Worm (Caenorhabditis elegans) whole organism, L2 larva: Measurements from ENCODE around the gene B0393.7.
"Not testable (repeated sequence)": the region's sequence is repeated elsewhere in the genome, so short reads cannot be mapped to it uniquely, and the experiment has no call there.

Experiments used
- C34F6.9 ChIP-seq: fragments of 150-350 bp; optimal IDR thresholded peaks from 2 replicates; lab custom pipeline; 2014; ENCODE audit warnings: missing biosample characterization, missing genetic modification characterization
- F13H6.1 ChIP-seq: sonication (generic microtip); optimal IDR thresholded peaks from 2 replicates; lab custom pipeline; 2016; ENCODE audit warnings: missing genetic modification characterization, missing compliant biosample characterization
- R02D3.7 ChIP-seq: fragments of 150-350 bp; optimal IDR thresholded peaks from 2 replicates; lab custom pipeline; 2014; ENCODE audit warnings: missing biosample characterization, missing genetic modification characterization
- Y55F3AM.14 ChIP-seq: fragments of 200-800 bp; sonication (Bioruptor generic); optimal IDR thresholded peaks from 2 replicates; lab custom pipeline; 2018; ENCODE audit warnings: mild to moderate bottlenecking, missing genetic modification characterization, missing compliant biosample characterization
- ZK546.5 ChIP-seq: sonication (generic microtip); optimal IDR thresholded peaks from 2 replicates; lab custom pipeline; 2017; ENCODE audit warnings: missing biosample characterization, missing genetic modification characterization
- alr-1 ChIP-seq: fragments of 150-350 bp; optimal IDR thresholded peaks from 2 replicates; lab custom pipeline; 2014; ENCODE audit warnings: missing biosample characterization, missing genetic modification characterization
- ama-1 ChIP-seq: fragments of 150-350 bp; optimal IDR thresholded peaks from 2 replicates; lab custom pipeline; 2018; ENCODE audit warnings: inconsistent platforms
- ceh-82 ChIP-seq: fragments of 150-350 bp; optimal IDR thresholded peaks from 2 replicates; lab custom pipeline; 2014; ENCODE audit warnings: missing biosample characterization, missing genetic modification characterization
- crh-2 ChIP-seq: sonication (generic microtip); optimal IDR thresholded peaks from 2 replicates; lab custom pipeline; 2017; ENCODE audit warnings: missing biosample characterization, missing genetic modification characterization
- egl-27 ChIP-seq: sonication (generic microtip); optimal IDR thresholded peaks from 3 replicates; lab custom pipeline; 2017; ENCODE audit warnings: missing biosample characterization, missing genetic modification reagents, missing genetic modification characterization
- elt-1 ChIP-seq: fragments of 150-350 bp; optimal IDR thresholded peaks from 2 replicates; lab custom pipeline; 2014; ENCODE audit warnings: missing biosample characterization, missing genetic modification characterization
- elt-3 ChIP-seq: sonication (generic microtip); optimal IDR thresholded peaks from 2 replicates; lab custom pipeline; 2017; ENCODE audit warnings: missing biosample characterization, missing genetic modification characterization
- fos-1 ChIP-seq: fragments of 150-350 bp; optimal IDR thresholded peaks from 2 replicates; lab custom pipeline; 2014; ENCODE audit warnings: missing biosample characterization, missing genetic modification characterization
- lin-13 ChIP-seq: fragments of 150-350 bp; optimal IDR thresholded peaks from 2 replicates; lab custom pipeline; 2014; ENCODE audit warnings: missing biosample characterization, missing genetic modification reagents, missing genetic modification characterization
- lin-39 ChIP-seq: fragments of 150-350 bp; optimal IDR thresholded peaks from 2 replicates; lab custom pipeline; 2014; ENCODE audit warnings: missing biosample characterization, missing genetic modification reagents, missing genetic modification characterization
- lsy-2 ChIP-seq, 2 experiments: fragments of 150-350 bp in 1 of 2; sonication (generic microtip) in 1 of 2; optimal IDR thresholded peaks; 2 replicates each; lab custom pipeline; 2014 to 2017; ENCODE audit warnings: missing biosample characterization in 2 of 2, missing genetic modification characterization in 2 of 2
- mab-5 ChIP-seq: fragments of 150-350 bp; optimal IDR thresholded peaks from 2 replicates; lab custom pipeline; 2014; ENCODE audit warnings: missing biosample characterization, missing genetic modification characterization
- mbf-1 ChIP-seq: sonication (generic microtip); optimal IDR thresholded peaks from 2 replicates; lab custom pipeline; 2017; ENCODE audit warnings: missing biosample characterization, missing genetic modification characterization
- mdl-1 ChIP-seq, 2 experiments: fragments of 150-350 bp in 1 of 2; sonication (generic microtip) in 1 of 2; optimal IDR thresholded peaks; 2 replicates each; lab custom pipeline; 2017; ENCODE audit warnings: missing biosample characterization in 2 of 2, missing genetic modification characterization in 2 of 2
- nhr-10 ChIP-seq: sonication (generic microtip); optimal IDR thresholded peaks from 2 replicates; lab custom pipeline; 2017; ENCODE audit warnings: missing biosample characterization, missing genetic modification characterization
- nhr-129 ChIP-seq: fragments of 150-350 bp; optimal IDR thresholded peaks from 2 replicates; lab custom pipeline; 2014; ENCODE audit warnings: missing biosample characterization, missing genetic modification characterization
- nhr-21 ChIP-seq: fragments of 150-350 bp; optimal IDR thresholded peaks from 2 replicates; lab custom pipeline; 2014; ENCODE audit warnings: missing biosample characterization, missing genetic modification characterization
- nhr-23 ChIP-seq: fragments of 150-350 bp; optimal IDR thresholded peaks from 2 replicates; lab custom pipeline; 2014; ENCODE audit warnings: missing biosample characterization, missing genetic modification reagents, missing genetic modification characterization
- nhr-237 ChIP-seq: fragments of 150-350 bp; optimal IDR thresholded peaks from 2 replicates; lab custom pipeline; 2014; ENCODE audit warnings: missing biosample characterization, missing genetic modification characterization
- nhr-25 ChIP-seq: fragments of 150-350 bp; sonication (generic microtip); optimal IDR thresholded peaks from 3 replicates; lab custom pipeline; 2014; ENCODE audit warnings: missing biosample characterization, missing genetic modification characterization
- nhr-6 ChIP-seq: fragments of 150-350 bp; optimal IDR thresholded peaks from 2 replicates; lab custom pipeline; 2014; ENCODE audit warnings: missing biosample characterization, missing genetic modification characterization
- peb-1 ChIP-seq: fragments of 150-350 bp; optimal IDR thresholded peaks from 2 replicates; lab custom pipeline; 2014; ENCODE audit warnings: missing biosample characterization, missing genetic modification characterization
- sem-4 ChIP-seq: fragments of 150-350 bp; optimal IDR thresholded peaks from 2 replicates; lab custom pipeline; 2014; ENCODE audit warnings: missing biosample characterization, missing genetic modification reagents, missing genetic modification characterization
- sma-3 ChIP-seq: sonication (generic microtip); optimal IDR thresholded peaks from 2 replicates; lab custom pipeline; 2016; ENCODE audit warnings: missing genetic modification reagents, missing genetic modification characterization, missing compliant biosample characterization
- sma-9 ChIP-seq, 2 experiments: fragments of 150-350 bp in 1 of 2; sonication (generic microtip) in 1 of 2; optimal IDR thresholded peaks; 2 replicates each; lab custom pipeline; 2014 to 2016; ENCODE audit warnings: missing genetic modification characterization in 2 of 2, mild to moderate bottlenecking in 1 of 2, missing biosample characterization in 1 of 2, missing compliant biosample characterization in 1 of 2, missing genetic modification reagents in 1 of 2, moderate library complexity in 1 of 2
- snpc-4 ChIP-seq: fragments of 150-350 bp; optimal IDR thresholded peaks from 2 replicates; lab custom pipeline; 2014; ENCODE audit warnings: missing biosample characterization, missing genetic modification characterization
- unc-39 ChIP-seq: fragments of 150-350 bp; optimal IDR thresholded peaks from 2 replicates; lab custom pipeline; 2014; ENCODE audit warnings: missing biosample characterization, missing genetic modification characterization
- unc-55 ChIP-seq: fragments of 150-350 bp; sonication (generic microtip); optimal IDR thresholded peaks from 3 replicates; lab custom pipeline; 2014; ENCODE audit warnings: missing biosample characterization, missing genetic modification reagents, missing genetic modification characterization
- zag-1 ChIP-seq: fragments of 150-350 bp; optimal IDR thresholded peaks from 2 replicates; lab custom pipeline; 2014; ENCODE audit warnings: missing biosample characterization, missing genetic modification characterization
- ztf-4 ChIP-seq: fragments of 150-350 bp; optimal IDR thresholded peaks from 2 replicates; lab custom pipeline; 2014; ENCODE audit warnings: missing biosample characterization, missing genetic modification characterization

Gene B0393.7

ce11 chrIII:4748666-4749065, 29.2 kb downstream of the B0393.7 start:
- TF ChIP-seq elt-1 (tag; lab: Kevin White, UChicago): no peak
- no peak for TF ChIP-seq nhr-23 (tag; lab: Kevin White, UChicago)
- no peak for TF ChIP-seq nhr-6 (tag; lab: Kevin White, UChicago)
- no peak for TF ChIP-seq nhr-21 (tag; lab: Kevin White, UChicago)
- TF ChIP-seq lin-39 (tag; lab: Kevin White, UChicago): no peak
- TF ChIP-seq snpc-4: no peak
- TF ChIP-seq F13H6.1 (tag; lab: Kevin White, UChicago): no peak
- no peak for TF ChIP-seq nhr-237 (tag; lab: Kevin White, UChicago)
- no peak for TF ChIP-seq sma-9 (GFP tag; optimal IDR thresholded peaks at IDR 0.05; lab: Kevin White, UChicago)
- TF ChIP-seq sma-9 (tag; optimal IDR thresholded peaks at IDR 0.05; lab: Kevin White, UChicago): no peak
- TF ChIP-seq sem-4 (tag; lab: Kevin White, UChicago): no peak
- TF ChIP-seq unc-39: no peak
- TF ChIP-seq zag-1 (tag; lab: Kevin White, UChicago): no peak
- no peak for TF ChIP-seq Y55F3AM.14 (GFP tag; lab: Kevin White, UChicago)
- TF ChIP-seq mdl-1 (tag; optimal IDR thresholded peaks at IDR 0.05; lab: Kevin White, UChicago): no peak
- TF ChIP-seq egl-27 (tag; lab: Kevin White, UChicago): no peak
- TF ChIP-seq mbf-1 (tag; lab: Kevin White, UChicago): no peak
- TF ChIP-seq crh-2: no peak
- TF ChIP-seq ceh-82 (tag; lab: Kevin White, UChicago): no peak

- no peak for TF ChIP-seq F13H6.1 (tag; lab: Kevin White, UChicago)
- no peak for TF ChIP-seq nhr-10 (tag; lab: Kevin White, UChicago)
These were observed 29.8 kb downstream of the B0393.7 start, which contains the start of gene col-89 for ce11 chrIII:4748109-4748508. col-89 (plus strand) TSS chrIII:4748127.

- no peak for TF ChIP-seq ceh-82 (tag; lab: Kevin White, UChicago)
These were observed 32.0 kb downstream of the B0393.7 start, which contains the start of gene F17C8.6 for ce11 chrIII:4745934-4746333. F17C8.6 (minus strand) TSS chrIII:4746034.

ce11 chrIII:4742620-4743019, 35.3 kb downstream of the B0393.7 start, which contains the start of gene twk-6:
twk-6 (plus strand) TSS chrIII:4742920.
- TF ChIP-seq elt-3 (tag; lab: Kevin White, UChicago); unc-39; ama-1 (lab: Kevin White, UChicago): not testable (repeated sequence)

- TF ChIP-seq F13H6.1 (tag; lab: Kevin White, UChicago) (no peak), lsy-2 (tag; optimal IDR thresholded peaks at IDR 0.05; lab: Kevin White, UChicago) (peak in 1 of 2 experiments; percentile 28), unc-55 (no peak), nhr-129 (peak; percentile 27), crh-2 (peak; percentile 29), fos-1 (tag; lab: Kevin White, UChicago) (peak; percentile 78), nhr-6 (tag; lab: Kevin White, UChicago) (no peak)
- TF ChIP-seq, all 48 proteins: peak for 4
These were observed 37.1 kb downstream of the B0393.7 start for ce11 chrIII:4740820-4741219.

ce11 chrIII:4739975-4740374, 37.9 kb downstream of the B0393.7 start, which contains the start of gene ras-2:
ras-2 (minus strand) TSS chrIII:4740075.
- no peak for TF ChIP-seq ztf-4
- TF ChIP-seq F13H6.1 (tag; lab: Kevin White, UChicago): no peak
- no peak for TF ChIP-seq ZK546.5 (tag; lab: Kevin White, UChicago)
- no peak for TF ChIP-seq peb-1 (tag; lab: Kevin White, UChicago)
- TF ChIP-seq mab-5 (tag; lab: Kevin White, UChicago): no peak
- no peak for TF ChIP-seq nhr-25 (tag; lab: Kevin White, UChicago)
- TF ChIP-seq sma-3 (GFP tag; lab: Kevin White, UChicago): no peak
- no peak for TF ChIP-seq R02D3.7
- no peak for TF ChIP-seq snpc-4
- TF ChIP-seq crh-2: no peak
- TF ChIP-seq Y55F3AM.14 (GFP tag; lab: Kevin White, UChicago): no peak
- TF ChIP-seq zag-1 (tag; lab: Kevin White, UChicago): no peak
- TF ChIP-seq alr-1 (tag; lab: Kevin White, UChicago): no peak
- no peak for TF ChIP-seq mdl-1 (tag; optimal IDR thresholded peaks at IDR 0.05; lab: Kevin White, UChicago)
- no peak for TF ChIP-seq nhr-23 (tag; lab: Kevin White, UChicago)
- no peak for TF ChIP-seq lin-13 (GFP tag; lab: Kevin White, UChicago)
- no peak for TF ChIP-seq elt-1 (tag; lab: Kevin White, UChicago)
- TF ChIP-seq egl-27 (tag; lab: Kevin White, UChicago): no peak
- no peak for TF ChIP-seq unc-39
- no peak for TF ChIP-seq C34F6.9 (tag; lab: Kevin White, UChicago)
